Worm (Caenorhabditis elegans) whole organism, mixed stage, embryonic: ENCODE measurements around the gene srx-110.

Source experiments
- M03D4.4 ChIP-seq: sonication (generic microtip); optimal IDR thresholded peaks from 2 replicates; lab custom pipeline; 2017; ENCODE audit warnings: mild to moderate bottlenecking, missing genetic modification characterization, missing compliant biosample characterization
- bed-3 ChIP-seq: fragments of 200-800 bp; sonication (Bioruptor generic); optimal IDR thresholded peaks from 3 replicates; lab custom pipeline; 2018; ENCODE audit warnings: mild to moderate bottlenecking, missing genetic modification characterization, moderate library complexity, missing compliant biosample characterization
- blmp-1 ChIP-seq: fragments of 150-350 bp; optimal IDR thresholded peaks from 2 replicates; lab custom pipeline; 2014; ENCODE audit warnings: missing biosample characterization, missing genetic modification characterization
- ceh-39 ChIP-seq: fragments of 150-350 bp; optimal IDR thresholded peaks from 2 replicates; lab custom pipeline; 2014; ENCODE audit warnings: missing biosample characterization, missing genetic modification characterization
- ceh-43 ChIP-seq: fragments of 200-800 bp; sonication (Bioruptor generic); optimal IDR thresholded peaks from 2 replicates; lab custom pipeline; 2018; ENCODE audit warnings: mild to moderate bottlenecking, missing genetic modification characterization, moderate library complexity, missing compliant biosample characterization
- ces-1 ChIP-seq: fragments of 150-350 bp; optimal IDR thresholded peaks from 2 replicates; lab custom pipeline; 2014; ENCODE audit warnings: missing biosample characterization, missing genetic modification reagents, missing genetic modification characterization
- cnd-1 ChIP-seq: fragments of 200-800 bp; sonication (Bioruptor generic); optimal IDR thresholded peaks from 2 replicates; lab custom pipeline; 2018; ENCODE audit warnings: mild to moderate bottlenecking, missing genetic modification characterization, missing compliant biosample characterization
- drap-1 ChIP-seq: fragments of 200-800 bp; sonication (Bioruptor generic); optimal IDR thresholded peaks from 3 replicates; lab custom pipeline; 2018; ENCODE audit warnings: mild to moderate bottlenecking, missing genetic modification characterization, missing compliant biosample characterization
- elt-1 ChIP-seq: sonication (generic microtip); optimal IDR thresholded peaks from 2 replicates; lab custom pipeline; 2017; ENCODE audit warnings: missing genetic modification characterization, mild to moderate bottlenecking, missing compliant biosample characterization, antibody characterized with exemption, moderate library complexity, borderline replicate concordance; ENCODE audit not compliant: insufficient read depth
- elt-3 ChIP-seq: fragments of 150-350 bp; optimal IDR thresholded peaks from 2 replicates; lab custom pipeline; 2014; ENCODE audit warnings: missing biosample characterization, missing genetic modification characterization
- flh-1 ChIP-seq: fragments of 200-800 bp; sonication (Bioruptor generic); optimal IDR thresholded peaks from 2 replicates; lab custom pipeline; 2018; ENCODE audit warnings: mild to moderate bottlenecking, missing genetic modification characterization, moderate library complexity, missing compliant biosample characterization
- ham-2 ChIP-seq: fragments of 200-800 bp; sonication (Bioruptor generic); optimal IDR thresholded peaks from 2 replicates; lab custom pipeline; 2018; ENCODE audit warnings: mild to moderate bottlenecking, missing genetic modification characterization, missing compliant biosample characterization
- hlh-1 ChIP-seq: fragments of 150-350 bp; optimal IDR thresholded peaks from 2 replicates; lab custom pipeline; 2014; ENCODE audit warnings: missing biosample characterization, missing genetic modification reagents, missing genetic modification characterization
- lin-13 ChIP-seq: fragments of 150-350 bp; optimal IDR thresholded peaks from 2 replicates; lab custom pipeline; 2014; ENCODE audit warnings: missing biosample characterization, missing genetic modification characterization
- lin-32 ChIP-seq: fragments of 200-800 bp; sonication (Bioruptor generic); optimal IDR thresholded peaks from 2 replicates; lab custom pipeline; 2018; ENCODE audit warnings: mild to moderate bottlenecking, missing genetic modification characterization, missing compliant biosample characterization
- lsy-2 ChIP-seq: fragments of 150-350 bp; optimal IDR thresholded peaks from 2 replicates; lab custom pipeline; 2014; ENCODE audit warnings: missing biosample characterization, missing genetic modification characterization
- mab-5 ChIP-seq: fragments of 150-350 bp; optimal IDR thresholded peaks from 2 replicates; lab custom pipeline; 2014; ENCODE audit warnings: missing biosample characterization, missing genetic modification characterization
- mep-1 ChIP-seq: fragments of 150-350 bp; optimal IDR thresholded peaks from 2 replicates; lab custom pipeline; 2017; ENCODE audit warnings: missing biosample characterization, missing genetic modification reagents, missing genetic modification characterization, inconsistent platforms
- mls-2 ChIP-seq: sonication (generic microtip); optimal IDR thresholded peaks from 2 replicates; lab custom pipeline; 2016; ENCODE audit warnings: mild to moderate bottlenecking, missing genetic modification characterization, moderate library complexity, missing compliant biosample characterization
- nhr-12 ChIP-seq: fragments of 150-350 bp; optimal IDR thresholded peaks from 2 replicates; lab custom pipeline; 2014; ENCODE audit warnings: missing biosample characterization, missing genetic modification characterization
- nhr-2 ChIP-seq: fragments of 150-350 bp; optimal IDR thresholded peaks from 2 replicates; lab custom pipeline; 2014; ENCODE audit warnings: missing biosample characterization, missing genetic modification characterization
- nhr-237 ChIP-seq: fragments of 150-350 bp; optimal IDR thresholded peaks from 2 replicates; lab custom pipeline; 2014; ENCODE audit warnings: missing biosample characterization, missing genetic modification characterization
- nhr-28 ChIP-seq: fragments of 150-350 bp; optimal IDR thresholded peaks from 2 replicates; lab custom pipeline; 2014; ENCODE audit warnings: missing biosample characterization, missing genetic modification characterization
- nhr-76 ChIP-seq: sonication (generic microtip); optimal IDR thresholded peaks from 2 replicates; lab custom pipeline; 2017; ENCODE audit warnings: missing biosample characterization, missing genetic modification characterization
- pha-4 ChIP-seq: fragments of 150-350 bp; optimal IDR thresholded peaks from 2 replicates; lab custom pipeline; 2018; ENCODE audit warnings: missing biosample characterization, missing genetic modification reagents, missing genetic modification characterization
- snpc-4 ChIP-seq: fragments of 150-350 bp; optimal IDR thresholded peaks from 2 replicates; lab custom pipeline; 2014; ENCODE audit warnings: missing biosample characterization, missing genetic modification characterization
- sptf-1 ChIP-seq: sonication (generic microtip); optimal IDR thresholded peaks from 2 replicates; lab custom pipeline; 2017; ENCODE audit warnings: mild to moderate bottlenecking, missing genetic modification characterization, moderate library complexity, missing compliant biosample characterization
- tbx-8 ChIP-seq: fragments of 200-800 bp; sonication (Bioruptor generic); optimal IDR thresholded peaks from 2 replicates; lab custom pipeline; 2018; ENCODE audit warnings: mild to moderate bottlenecking, missing genetic modification characterization, moderate library complexity, missing compliant biosample characterization
- unc-62 ChIP-seq: fragments of 150-350 bp; optimal IDR thresholded peaks from 2 replicates; lab custom pipeline; 2014; ENCODE audit warnings: missing biosample characterization, missing genetic modification reagents, missing genetic modification characterization
- zip-8 ChIP-seq: fragments of 150-350 bp; optimal IDR thresholded peaks from 2 replicates; lab custom pipeline; 2014; ENCODE audit warnings: missing biosample characterization, missing genetic modification characterization

The srx-110 gene

ce11 chrII:3711047-3711446, 1.7 kb downstream of the srx-110 start, which contains the start of gene fbxc-53:
Gene fbxc-53 (plus strand): TSS chrII:3711291.
- no peak for TF ChIP-seq lin-13 (tag; lab: Kevin White, UChicago)
- TF ChIP-seq cnd-1 (tag; lab: Kevin White, UChicago), result no peak
- no peak for TF ChIP-seq nhr-237 (tag; lab: Kevin White, UChicago)
- no peak for TF ChIP-seq unc-62 (GFP tag; lab: Kevin White, UChicago)
- TF ChIP-seq flh-1 (GFP tag; lab: Kevin White, UChicago), result no peak
- no peak for TF ChIP-seq snpc-4 (tag; lab: Kevin White, UChicago)
- TF ChIP-seq ceh-39 (tag; lab: Kevin White, UChicago), result no peak
- no peak for TF ChIP-seq lin-32 (GFP tag; lab: Kevin White, UChicago)
- no peak for TF ChIP-seq M03D4.4 (tag; lab: Kevin White, UChicago)
- TF ChIP-seq sptf-1 (tag; lab: Kevin White, UChicago), result no peak

- TF ChIP-seq drap-1 (GFP tag; lab: Kevin White, UChicago), result no peak
- no peak for TF ChIP-seq nhr-12
- no peak for TF ChIP-seq unc-62 (GFP tag; lab: Kevin White, UChicago)
- TF ChIP-seq mep-1 (tag; lab: Kevin White, UChicago), result no peak
- TF ChIP-seq lsy-2 (tag; lab: Kevin White, UChicago), result no peak
- no peak for TF ChIP-seq nhr-237 (tag; lab: Kevin White, UChicago)
- no peak for TF ChIP-seq nhr-2 (tag; lab: Kevin White, UChicago)
- no peak for TF ChIP-seq pha-4 (tag; lab: Kevin White, UChicago)
- no peak for TF ChIP-seq mls-2 (tag; lab: Kevin White, UChicago)
- no peak for TF ChIP-seq blmp-1
- no peak for TF ChIP-seq bed-3
- TF ChIP-seq ceh-43 (GFP tag; lab: Kevin White, UChicago), result no peak
Measured at ce11 chrII:3714595-3714994, 5.2 kb downstream of the srx-110 start, which contains the start of gene srh-100. Gene srh-100 (minus strand): TSS chrII:3714695.

DNA sequence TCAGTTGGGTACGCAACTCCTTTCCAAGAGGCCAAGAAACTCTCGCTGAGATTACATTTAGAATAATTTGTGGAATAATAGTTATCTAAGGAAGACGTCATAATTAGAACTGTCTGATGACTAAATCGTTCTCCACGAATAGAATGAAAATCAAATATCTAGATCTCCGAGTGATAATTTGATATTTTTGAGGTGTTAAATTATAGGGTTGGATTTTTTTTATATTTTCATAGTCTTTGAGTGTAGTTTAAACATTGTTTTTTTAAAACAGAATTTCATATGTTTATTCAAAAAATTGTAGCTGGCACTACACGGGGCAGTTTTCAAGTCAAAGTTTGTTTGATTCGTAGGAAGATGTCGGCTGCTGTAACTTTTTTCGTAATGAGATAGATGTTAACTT, 7.1 kb downstream of the srx-110 start, which contains the start of gene srh-99:
TSS of gene srh-99 (minus strand) at position 101 of the 400 bp plus-strand sequence.
- TF ChIP-seq flh-1 (GFP tag; lab: Kevin White, UChicago), result no peak

DNA sequence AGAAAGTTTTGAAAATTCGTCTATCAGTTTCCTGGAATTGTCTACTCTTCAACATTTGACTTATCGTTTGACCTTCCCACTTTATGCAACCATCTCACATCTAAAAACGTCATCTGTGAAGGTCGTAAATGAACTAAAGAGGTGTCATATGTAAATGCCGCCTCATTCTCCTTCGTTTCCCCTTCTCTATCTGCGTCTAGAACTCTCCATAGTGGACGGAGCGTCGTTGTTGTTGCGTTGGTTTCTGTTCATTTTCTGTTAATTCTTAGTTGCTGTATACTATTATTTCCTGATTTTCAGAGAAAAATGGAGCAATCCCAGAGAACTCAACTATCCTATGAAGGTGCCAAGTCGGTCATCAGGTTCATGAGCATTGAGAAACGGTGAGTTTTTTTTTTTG, 7.6 kb downstream of the srx-110 start, which contains the start of gene fbxc-52:
TSS of gene fbxc-52 (plus strand) at position 301 of the 400 bp plus-strand sequence.
- TF ChIP-seq nhr-237 (tag; lab: Kevin White, UChicago) (no peak), zip-8 (no peak), hlh-1 (tag; lab: Kevin White, UChicago) (no peak), lsy-2 (tag; lab: Kevin White, UChicago) (no peak), flh-1 (GFP tag; lab: Kevin White, UChicago) (no peak), ceh-43 (GFP tag; lab: Kevin White, UChicago) (no peak), blmp-1 (no peak), sptf-1 (tag; lab: Kevin White, UChicago) (no peak), elt-1 (tag; lab: Kevin White, UChicago) (no peak), lin-13 (tag; lab: Kevin White, UChicago) (no peak), ceh-39 (tag; lab: Kevin White, UChicago) (no peak), ces-1 (GFP tag; lab: Kevin White, UChicago) (no peak), unc-62 (GFP tag; lab: Kevin White, UChicago) (no peak), nhr-12 (no peak), nhr-28 (no peak), cnd-1 (tag; lab: Kevin White, UChicago) (no peak)

- TF ChIP-seq ceh-39 (tag; lab: Kevin White, UChicago), result no peak
- no peak for TF ChIP-seq tbx-8 (GFP tag; lab: Kevin White, UChicago)
- TF ChIP-seq pha-4 (tag; lab: Kevin White, UChicago), result no peak
- no peak for TF ChIP-seq nhr-76 (tag; lab: Kevin White, UChicago)
- no peak for TF ChIP-seq nhr-2 (tag; lab: Kevin White, UChicago)
- no peak for TF ChIP-seq ceh-43 (GFP tag; lab: Kevin White, UChicago)
- TF ChIP-seq unc-62 (GFP tag; lab: Kevin White, UChicago), result no peak
Measured at ce11 chrII:3721016-3721415, 11.7 kb downstream of the srx-110 start, which contains the start of gene C46E10.3. Gene C46E10.3 (plus strand): TSS chrII:3721316.

ce11 chrII:3724175-3724715, 14.9 kb downstream of the srx-110 start, which contains the start of gene C46E10.1:
Gene C46E10.1 (plus strand): TSS chrII:3724225.
- TF ChIP-seq mab-5, result no peak
- TF ChIP-seq pha-4 (tag; lab: Kevin White, UChicago), result no peak
- TF ChIP-seq nhr-237 (tag; lab: Kevin White, UChicago), result no peak
- TF ChIP-seq elt-1 (tag; lab: Kevin White, UChicago), result no peak
- TF ChIP-seq lin-13 (tag; lab: Kevin White, UChicago), result no peak
- TF ChIP-seq blmp-1, result no peak
- TF ChIP-seq M03D4.4 (tag; lab: Kevin White, UChicago), result no peak
- TF ChIP-seq mls-2 (tag; lab: Kevin White, UChicago), result no peak
- no peak for TF ChIP-seq elt-3 (tag; lab: Kevin White, UChicago)
- no peak for TF ChIP-seq cnd-1 (tag; lab: Kevin White, UChicago)
- no peak for TF ChIP-seq nhr-28
- TF ChIP-seq ham-2 (GFP tag; lab: Kevin White, UChicago), result no peak
- TF ChIP-seq nhr-2 (tag; lab: Kevin White, UChicago), result no peak
- TF ChIP-seq ces-1 (GFP tag; lab: Kevin White, UChicago), result no peak
